3 worm cellular contexts compared by ENCODE assay signal in the genomic region with DNA sequence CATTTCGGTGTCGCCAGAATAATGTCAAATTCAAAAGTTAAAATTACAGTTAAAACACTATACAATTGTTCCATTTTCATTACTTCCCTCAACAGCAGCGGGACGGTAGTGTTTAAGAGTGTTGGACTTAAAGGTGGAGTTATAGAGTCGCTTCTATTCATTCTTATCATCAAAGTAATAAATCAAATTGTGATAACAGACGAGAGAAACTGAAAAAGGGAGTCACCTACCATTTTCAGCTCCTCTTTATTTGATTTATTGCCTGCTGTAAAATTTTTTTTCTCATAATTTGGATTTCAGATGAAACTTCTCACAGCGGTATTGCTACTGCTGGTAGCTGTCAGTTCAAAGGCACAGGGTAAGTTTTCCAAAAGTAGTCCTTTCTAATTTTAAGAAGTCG.
A peak's percentile ranks its signal among the peaks of the same experiment; 100 is the strongest.
TF ChIP-seq lines count a peak whose summit lies in the region.

C01B10.6 (plus strand) TSS at position 301 of the 400 bp plus-strand sequence.

TF ChIP-seq in whole organism, L2 larva, 48 proteins besides CTCF, POLR2A, EP300 and RAD21:
- TF ChIP-seq fos-1 (tag; optimal IDR thresholded peaks at IDR 0.05; lab: Kevin White, UChicago) (peak; percentile 4), ztf-1 (GFP tag; conservative IDR thresholded peaks at IDR 0.05; lab: Robert Waterston, UW) (no peak)

TF ChIP-seq in whole organism, L3 larva, 47 proteins besides CTCF, POLR2A, EP300 and RAD21:
- no peak for TF ChIP-seq R02D3.7 (tag; optimal IDR thresholded peaks at IDR 0.05; lab: Kevin White, UChicago)
- TF ChIP-seq elt-2 (tag; optimal IDR thresholded peaks at IDR 0.05; lab: Kevin White, UChicago) = peak; percentile 38
- TF ChIP-seq fkh-10 (GFP tag; optimal IDR thresholded peaks at IDR 0.05; lab: Kevin White, UChicago) = no peak
- TF ChIP-seq nfya-1 (tag; optimal IDR thresholded peaks at IDR 0.05; lab: Kevin White, UChicago; ENCODE audit: insufficient read depth) = no peak
- no peak for TF ChIP-seq nhr-43 (tag; optimal IDR thresholded peaks at IDR 0.05; lab: Kevin White, UChicago; ENCODE audit: poor library complexity, severe bottlenecking)

TF ChIP-seq in whole organism, L4 larva, 104 proteins besides CTCF, POLR2A, EP300 and RAD21:
- TF ChIP-seq nhr-237 (tag; optimal IDR thresholded peaks at IDR 0.05; lab: Kevin White, UChicago) (no peak), pqm-1 (tag; optimal IDR thresholded peaks at IDR 0.05; lab: Kevin White, UChicago) (peak; percentile 34)

Comparison
In these comparisons a context has a peak if more than half of its experiments do, and no peak if none do; other contexts are left out.
1. Of the 23 proteins assayed by ChIP-seq in both whole organism, L4 larva and whole organism, L2 larva: peak only in whole organism, L4 larva: none; only in whole organism, L2 larva: fos-1; in both: none; in neither: 22.